Worm (Caenorhabditis elegans): Measurements from ENCODE around the gene C49A9.9.
"Not testable (repeated sequence)": the region's sequence is repeated elsewhere in the genome, so short reads cannot be mapped to it uniquely, and the experiment has no call there.

Gene C49A9.9

DNA sequence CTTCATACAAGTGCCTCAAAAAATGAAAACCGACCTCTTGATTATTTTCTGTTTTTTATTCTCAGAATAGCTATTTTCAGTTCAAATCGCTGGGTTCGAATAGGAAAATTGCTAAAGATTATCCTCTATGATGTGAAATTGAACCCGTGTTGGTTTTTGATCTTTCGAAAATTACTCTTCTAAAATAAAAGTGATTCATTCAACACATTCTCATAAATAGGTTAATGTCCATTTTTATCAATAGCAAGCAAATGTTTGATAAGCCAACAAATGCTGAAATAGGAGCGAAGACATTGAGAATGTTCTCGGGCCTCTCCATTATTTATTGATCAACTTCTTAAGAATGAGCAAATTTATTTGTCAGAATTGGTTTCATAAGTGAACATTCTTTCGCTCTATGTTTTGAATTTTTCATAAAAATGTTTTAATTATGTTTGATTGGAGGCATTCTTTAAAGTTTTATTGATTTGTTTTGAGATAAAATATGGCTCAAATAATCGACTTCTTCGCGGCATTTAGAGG, 15.7 kb downstream of the C49A9.9 start, which contains the start of gene F58F9.3:
F58F9.3 (plus strand) TSS at position 472 of the 522 bp plus-strand sequence.
- TF ChIP-seq ztf-29 (GFP tag; IDR thresholded peaks at IDR 0.05) (no peak), klf-2 (GFP tag; conservative IDR thresholded peaks at IDR 0.05) (no peak), tab-1 (GFP tag; IDR thresholded peaks at IDR 0.05) (no peak), ref-1 (GFP tag; conservative IDR thresholded peaks at IDR 0.05) (no peak), flt-1 (GFP tag; IDR thresholded peaks at IDR 0.05) (no peak), med-1 (GFP tag; optimal IDR thresholded peaks at IDR 0.05; ENCODE audit: insufficient read depth) (no peak), ztf-23 (GFP tag; IDR thresholded peaks at IDR 0.05) (no peak), T22C8.4 (GFP tag; IDR thresholded peaks at IDR 0.05) (no peak), cog-1 (tag; optimal IDR thresholded peaks at IDR 0.05) (no peak)

DNA sequence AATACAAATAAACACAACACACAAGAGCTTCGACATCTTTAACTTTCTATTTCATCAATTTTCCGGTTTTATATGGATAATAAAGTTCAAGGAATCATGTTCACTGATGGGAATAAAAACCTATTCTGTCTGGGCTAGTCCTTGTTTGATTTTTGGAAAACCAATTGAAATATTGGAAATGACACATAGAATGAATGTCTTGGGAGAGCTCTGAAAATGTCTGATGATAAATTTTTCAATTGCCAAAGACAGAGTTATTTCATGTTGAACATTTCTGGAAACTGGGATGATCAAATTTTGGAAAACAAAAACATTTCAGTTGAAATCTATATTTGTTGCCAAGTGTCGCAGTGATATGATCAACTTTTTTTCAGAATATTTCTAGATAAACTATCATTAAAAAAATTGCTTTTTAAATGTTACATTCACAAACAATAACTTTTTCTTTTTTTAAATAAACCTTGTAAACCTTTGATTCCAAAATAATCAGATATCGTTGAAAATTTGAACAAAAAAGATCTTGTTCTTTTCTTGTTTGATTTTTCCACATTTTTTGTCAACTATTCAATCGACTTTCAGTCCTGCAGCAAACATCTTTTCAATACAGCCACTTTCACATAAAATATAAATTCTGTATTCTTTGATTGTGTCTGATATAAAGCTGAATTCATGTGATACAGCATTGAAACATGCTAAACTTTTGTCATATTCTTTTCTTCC, 20.5 kb downstream of the C49A9.9 start, which contains the start of the genes F58F9.6 and F58F9.8:
F58F9.6 (minus strand) TSS at position 101 of the 720 bp plus-strand sequence.
F58F9.8 (plus strand) TSS at position 670 of the 720 bp plus-strand sequence.
- TF ChIP-seq ref-1 (GFP tag; conservative IDR thresholded peaks at IDR 0.05) = no peak
- no peak for TF ChIP-seq tab-1 (GFP tag; IDR thresholded peaks at IDR 0.05)
- no peak for TF ChIP-seq cog-1 (tag; optimal IDR thresholded peaks at IDR 0.05)
- TF ChIP-seq klf-2 (GFP tag; conservative IDR thresholded peaks at IDR 0.05) = no peak

DNA sequence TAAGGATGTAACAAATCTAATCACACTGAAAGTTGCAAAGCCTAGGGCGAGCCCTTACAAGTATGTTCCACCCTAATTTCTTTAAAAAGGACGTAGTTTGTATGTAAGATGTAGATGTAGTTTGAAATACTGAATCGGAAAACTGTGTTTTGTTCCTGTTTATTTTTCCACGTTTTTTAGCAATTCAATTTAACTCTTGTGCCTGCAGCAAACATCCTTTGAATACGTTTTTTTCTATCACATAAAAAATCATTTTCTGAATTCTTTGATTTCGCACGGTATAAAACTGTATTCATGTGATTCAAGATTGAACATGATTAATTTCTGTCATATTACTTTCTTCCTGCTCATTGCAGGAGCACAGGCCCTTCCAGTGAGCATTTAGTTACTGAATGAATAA, 22.8 kb downstream of the C49A9.9 start, which contains the start of gene F58F9.9:
F58F9.9 (plus strand) TSS at position 301 of the 400 bp plus-strand sequence.
- TF ChIP-seq tab-1 (GFP tag; IDR thresholded peaks at IDR 0.05) = no peak
- no peak for TF ChIP-seq med-1 (GFP tag; optimal IDR thresholded peaks at IDR 0.05; ENCODE audit: insufficient read depth)
- TF ChIP-seq klf-2 (GFP tag; conservative IDR thresholded peaks at IDR 0.05) = no peak
- TF ChIP-seq flt-1 (GFP tag; IDR thresholded peaks at IDR 0.05) = no peak
- no peak for TF ChIP-seq cog-1 (tag; optimal IDR thresholded peaks at IDR 0.05)
- TF ChIP-seq T22C8.4 (GFP tag; IDR thresholded peaks at IDR 0.05) = no peak
- TF ChIP-seq ztf-23 (GFP tag; IDR thresholded peaks at IDR 0.05) = no peak

DNA sequence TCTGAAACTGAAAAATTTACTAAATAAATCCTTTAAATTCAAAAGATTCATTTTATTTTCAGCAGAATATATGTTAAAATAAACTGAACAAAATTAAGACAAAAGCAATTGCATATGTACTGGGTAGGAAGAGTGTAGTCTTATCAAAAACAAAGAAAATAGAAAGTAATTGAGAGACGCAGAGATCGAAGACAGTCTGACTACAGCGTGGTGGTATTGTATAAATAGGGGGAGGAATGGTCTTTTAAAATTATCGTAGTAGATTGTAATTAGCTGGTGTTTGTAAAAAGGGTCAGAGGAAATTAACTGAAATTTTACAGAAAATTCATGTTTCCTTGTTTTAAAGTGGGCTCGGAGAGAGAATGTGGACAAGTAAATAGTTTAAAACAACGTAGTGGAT, 31.3 kb downstream of the C49A9.9 start, which contains the start of gene acox-3:
acox-3 (minus strand) TSS at position 7 of the 400 bp plus-strand sequence.
- no peak for TF ChIP-seq med-1 (GFP tag; optimal IDR thresholded peaks at IDR 0.05; ENCODE audit: insufficient read depth)
- no peak for TF ChIP-seq T22C8.4 (GFP tag; IDR thresholded peaks at IDR 0.05)
- TF ChIP-seq ref-1 (GFP tag; conservative IDR thresholded peaks at IDR 0.05) = no peak
- TF ChIP-seq tab-1 (GFP tag; IDR thresholded peaks at IDR 0.05) = no peak
- no peak for TF ChIP-seq ztf-23 (GFP tag; IDR thresholded peaks at IDR 0.05)
- TF ChIP-seq cog-1 (tag; optimal IDR thresholded peaks at IDR 0.05) = no peak
- no peak for TF ChIP-seq ztf-29 (GFP tag; IDR thresholded peaks at IDR 0.05)
- TF ChIP-seq klf-2 (GFP tag; conservative IDR thresholded peaks at IDR 0.05) = no peak
- no peak for TF ChIP-seq flt-1 (GFP tag; IDR thresholded peaks at IDR 0.05)

DNA sequence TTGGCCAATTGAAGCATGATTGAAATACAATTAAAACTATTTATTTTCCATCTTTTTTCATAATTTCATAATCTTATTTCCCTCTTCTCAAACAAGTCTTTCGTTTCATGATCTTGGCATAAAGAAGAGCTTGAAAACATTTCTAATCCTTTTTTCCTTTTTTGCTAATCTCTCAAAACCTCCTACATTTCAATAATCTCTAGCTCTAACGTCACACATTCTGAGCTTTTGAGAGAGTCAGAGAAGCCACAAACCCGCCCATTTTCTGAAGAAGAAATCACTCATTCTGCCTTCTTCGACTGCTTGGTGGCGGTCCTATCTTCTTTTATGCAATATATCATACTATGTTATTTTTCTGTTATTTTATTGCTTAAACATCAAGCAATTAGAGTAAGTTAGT, 32.4 kb downstream of the C49A9.9 start, which contains the start of gene F58F9.1:
F58F9.1 (plus strand) TSS at position 251 of the 400 bp plus-strand sequence.
- no peak for TF ChIP-seq ztf-23 (GFP tag; IDR thresholded peaks at IDR 0.05)
- no peak for TF ChIP-seq klf-2 (GFP tag; conservative IDR thresholded peaks at IDR 0.05)
- TF ChIP-seq med-1 (GFP tag; optimal IDR thresholded peaks at IDR 0.05; ENCODE audit: insufficient read depth) = no peak
- TF ChIP-seq ref-1 (GFP tag; conservative IDR thresholded peaks at IDR 0.05) = no peak
- TF ChIP-seq tab-1 (GFP tag; IDR thresholded peaks at IDR 0.05) = no peak
- TF ChIP-seq flt-1 (GFP tag; IDR thresholded peaks at IDR 0.05) = no peak
- no peak for TF ChIP-seq ztf-29 (GFP tag; IDR thresholded peaks at IDR 0.05)
- TF ChIP-seq T22C8.4 (GFP tag; IDR thresholded peaks at IDR 0.05) = no peak
- TF ChIP-seq cog-1 (tag; optimal IDR thresholded peaks at IDR 0.05) = no peak

DNA sequence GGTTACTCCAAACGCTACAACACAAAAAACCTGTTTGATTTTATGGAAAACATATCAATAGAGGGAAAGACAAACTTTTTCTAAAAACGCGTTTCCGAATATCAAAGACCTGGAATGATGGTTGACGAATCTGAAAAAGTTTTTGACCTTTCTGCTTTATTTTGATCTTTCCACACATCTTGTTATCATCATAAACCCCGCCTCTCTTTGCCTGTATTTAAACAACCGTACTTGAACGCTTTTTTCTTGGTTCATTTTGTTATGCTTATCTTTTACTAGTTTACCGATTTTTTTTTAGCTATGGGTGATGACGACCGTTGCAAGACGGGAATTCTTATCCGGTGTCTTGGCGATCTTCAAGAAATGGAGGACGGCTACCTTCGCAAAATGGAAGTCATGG, 35.8 kb downstream of the C49A9.9 start, which contains the start of gene T13A10.2:
T13A10.2 (plus strand) TSS at position 301 of the 400 bp plus-strand sequence.
- TF ChIP-seq ref-1 (GFP tag; conservative IDR thresholded peaks at IDR 0.05); ztf-23 (GFP tag; IDR thresholded peaks at IDR 0.05); flt-1 (GFP tag; IDR thresholded peaks at IDR 0.05): not testable (repeated sequence)

DNA sequence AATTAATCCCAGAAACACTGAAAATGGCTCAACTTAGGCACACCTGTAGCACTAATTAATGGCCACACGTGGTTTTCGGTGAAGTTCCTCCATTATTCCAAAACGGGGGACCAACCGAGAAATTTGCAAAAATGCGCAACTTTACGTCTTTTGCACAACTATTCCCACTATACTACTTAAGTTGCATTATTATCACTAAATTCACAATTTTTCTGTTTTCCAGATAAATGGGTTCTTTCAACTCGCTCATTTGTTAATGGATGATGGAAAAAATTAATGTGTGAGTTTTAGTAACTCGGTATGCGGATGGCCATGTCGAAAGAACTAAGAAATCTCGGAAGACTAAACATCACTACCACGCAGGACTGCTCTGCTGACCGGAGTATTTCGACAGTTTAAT, 37.5 kb downstream of the C49A9.9 start, which contains the start of gene T13A10.64:
T13A10.64 (plus strand) TSS at position 301 of the 400 bp plus-strand sequence.
- TF ChIP-seq cog-1 (tag; optimal IDR thresholded peaks at IDR 0.05) (no peak), ref-1 (GFP tag; conservative IDR thresholded peaks at IDR 0.05) (no peak), ztf-29 (GFP tag; IDR thresholded peaks at IDR 0.05) (no peak), flt-1 (GFP tag; IDR thresholded peaks at IDR 0.05) (no peak), klf-2 (GFP tag; conservative IDR thresholded peaks at IDR 0.05) (no peak), T22C8.4 (GFP tag; IDR thresholded peaks at IDR 0.05) (no peak), tab-1 (GFP tag; IDR thresholded peaks at IDR 0.05) (no peak)

DNA sequence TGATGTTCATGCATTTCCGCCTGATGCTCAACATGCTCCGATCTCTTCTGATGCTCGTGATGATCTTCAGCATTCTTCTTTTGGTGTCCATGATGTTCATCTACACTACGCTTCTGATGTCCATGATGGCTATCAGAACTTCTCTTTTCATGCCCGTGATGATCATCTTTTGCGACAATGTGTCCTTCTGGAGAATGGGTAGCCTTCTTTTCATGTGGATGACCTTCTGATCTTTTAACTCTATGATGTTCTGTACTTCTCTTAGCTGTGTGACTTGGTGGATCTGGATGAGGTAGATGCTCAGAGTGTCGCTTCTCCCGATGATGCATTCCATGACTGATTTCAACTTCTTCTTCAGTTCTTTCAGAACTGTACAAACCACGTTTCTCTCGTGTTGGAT, 41.8 kb downstream of the C49A9.9 start:
- TF ChIP-seq ztf-23 (GFP tag; IDR thresholded peaks at IDR 0.05) (no peak), cog-1 (tag; optimal IDR thresholded peaks at IDR 0.05) (no peak), ref-1 (GFP tag; conservative IDR thresholded peaks at IDR 0.05) (no peak), T22C8.4 (GFP tag; IDR thresholded peaks at IDR 0.05) (no peak), tab-1 (GFP tag; IDR thresholded peaks at IDR 0.05) (no peak), ztf-29 (GFP tag; IDR thresholded peaks at IDR 0.05) (no peak), klf-2 (GFP tag; conservative IDR thresholded peaks at IDR 0.05) (no peak), med-1 (GFP tag; optimal IDR thresholded peaks at IDR 0.05; ENCODE audit: insufficient read depth) (no peak)

DNA sequence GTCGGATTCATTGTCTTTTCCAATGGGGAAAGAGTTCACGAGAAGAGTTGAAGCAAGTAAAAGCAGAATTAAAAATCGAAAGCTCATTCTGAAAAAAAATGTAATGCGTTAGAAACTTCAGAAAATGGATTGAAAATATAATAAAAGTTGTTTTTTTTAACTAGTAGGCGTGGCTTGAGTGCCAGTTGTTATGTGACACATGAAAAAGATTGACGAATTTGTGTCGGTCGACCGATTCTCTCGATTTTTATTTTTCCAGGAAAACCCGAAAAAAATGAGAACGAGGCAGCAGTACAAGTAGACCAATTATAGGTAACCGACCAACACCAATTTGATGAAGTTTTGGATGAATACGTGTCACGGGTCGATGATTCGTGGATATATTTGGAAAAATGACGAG, 42.6 kb downstream of the C49A9.9 start, which contains the start of gene nlp-16:
nlp-16 (minus strand) TSS at position 101 of the 400 bp plus-strand sequence.
- TF ChIP-seq ztf-29 (GFP tag; IDR thresholded peaks at IDR 0.05) = no peak
- TF ChIP-seq T22C8.4 (GFP tag; IDR thresholded peaks at IDR 0.05) = no peak
- TF ChIP-seq flt-1 (GFP tag; IDR thresholded peaks at IDR 0.05) = no peak
- no peak for TF ChIP-seq cog-1 (tag; optimal IDR thresholded peaks at IDR 0.05)
- no peak for TF ChIP-seq tab-1 (GFP tag; IDR thresholded peaks at IDR 0.05)
- TF ChIP-seq med-1 (GFP tag; optimal IDR thresholded peaks at IDR 0.05; ENCODE audit: insufficient read depth) = no peak
- no peak for TF ChIP-seq klf-2 (GFP tag; conservative IDR thresholded peaks at IDR 0.05)
- TF ChIP-seq ref-1 (GFP tag; conservative IDR thresholded peaks at IDR 0.05) = no peak
- no peak for TF ChIP-seq ztf-23 (GFP tag; IDR thresholded peaks at IDR 0.05)
